Fruit fly (Drosophila melanogaster): Measurements from ENCODE around the gene iPLA2-VIA.

iPLA2-VIA gene

DNA sequence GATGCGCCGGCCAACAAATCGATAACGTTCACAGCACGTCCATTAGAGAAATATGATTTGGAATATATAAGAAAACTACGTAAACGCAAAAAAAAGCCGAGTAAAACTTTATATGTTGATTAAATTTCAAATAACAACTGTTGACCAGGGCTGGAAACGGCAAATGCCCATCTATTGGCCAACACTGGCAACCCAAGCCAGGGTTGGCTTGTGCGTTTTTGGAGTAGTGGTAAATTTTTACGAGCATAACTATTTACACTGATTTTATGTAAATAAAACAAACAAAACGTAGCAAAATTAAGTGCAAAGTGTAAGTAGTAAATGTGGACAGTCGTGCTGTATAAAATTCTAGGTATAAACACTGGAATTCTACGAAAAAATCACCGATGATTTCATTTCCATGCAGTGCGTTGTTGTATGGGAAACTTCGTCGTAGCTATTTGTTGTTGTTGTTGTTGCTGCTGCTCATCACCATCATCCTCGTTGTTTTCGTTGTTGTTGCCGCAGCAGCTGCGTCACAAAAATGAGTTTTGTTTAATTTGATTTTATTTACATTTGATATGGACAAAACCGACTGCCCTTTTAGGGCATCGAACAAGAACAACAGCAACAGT is 35.0 kb upstream of the iPLA2-VIA start, which contains the start of gene nudE (continued):
- peak; percentile 41 for TF ChIP-seq CG8944 (GFP tag; optimal IDR thresholded peaks at IDR 0.05)
- TF ChIP-seq CG15514 (GFP tag; optimal IDR thresholded peaks at IDR 0.05) = no peak
- TF ChIP-seq CG11696 (GFP tag; IDR thresholded peaks at IDR 0.05) = no peak
- TF ChIP-seq peb (GFP tag; IDR thresholded peaks at IDR 0.05) = no peak
- TF ChIP-seq CHES-1-like (GFP tag; optimal IDR thresholded peaks at IDR 0.05) = peak; percentile 32
- TF ChIP-seq chinmo (GFP tag; IDR thresholded peaks at IDR 0.05; ENCODE audit: partially characterized antibody) = no peak
- TF ChIP-seq zfh1 (GFP tag; IDR thresholded peaks at IDR 0.05) = peak; percentile 39; the same call in 1 of the 3 replicates
- no peak for TF ChIP-seq CG31441 (GFP tag; IDR thresholded peaks at IDR 0.05)
- TF ChIP-seq Dll (GFP tag; IDR thresholded peaks at IDR 0.05; ENCODE audit: partially characterized antibody) = 0 out of 4 replicates have a peak, but pooled peaks have one; percentile 25
- peak; percentile 40 for TF ChIP-seq CG30403 (GFP tag; optimal IDR thresholded peaks at IDR 0.05)
- no peak for TF ChIP-seq Poxn (GFP tag; IDR thresholded peaks at IDR 0.05)
- no peak for TF ChIP-seq H2.0 (GFP tag; IDR thresholded peaks at IDR 0.05)
- TF ChIP-seq CG9876 (GFP tag; optimal IDR thresholded peaks at IDR 0.05) = no peak
- TF ChIP-seq chn (GFP tag; optimal IDR thresholded peaks at IDR 0.05) = no peak
- peak; percentile 2 for TF ChIP-seq Deaf1 (tag; optimal IDR thresholded peaks at IDR 0.05)
- no peak for TF ChIP-seq usp (GFP tag; optimal IDR thresholded peaks at IDR 0.05)
- no peak for TF ChIP-seq ac (GFP tag; optimal IDR thresholded peaks at IDR 0.05)
- TF ChIP-seq Opbp (GFP tag; IDR thresholded peaks at IDR 0.05; ENCODE audit: partially characterized antibody) = no peak
- TF ChIP-seq tap (tag; optimal IDR thresholded peaks at IDR 0.05) = no peak
- no peak for TF ChIP-seq eve (GFP tag; optimal IDR thresholded peaks at IDR 0.05)
- no peak for TF ChIP-seq aop (GFP tag; IDR thresholded peaks at IDR 0.05)
- TF ChIP-seq Hand (GFP tag; optimal IDR thresholded peaks at IDR 0.05) = no peak
- TF ChIP-seq slbo (GFP tag; IDR thresholded peaks at IDR 0.05) = peak; percentile 49; the same call in 1 of the 2 replicates
- peak; percentile 17 for TF ChIP-seq Neu2 (GFP tag; optimal IDR thresholded peaks at IDR 0.05; ENCODE audit: borderline replicate concordance)
- TF ChIP-seq nom (GFP tag; optimal IDR thresholded peaks at IDR 0.05) = no peak
- TF ChIP-seq pros (GFP tag; optimal IDR thresholded peaks at IDR 0.05) = no peak
- TF ChIP-seq fd102C (GFP tag; optimal IDR thresholded peaks at IDR 0.05) = no peak
- no peak for TF ChIP-seq Kr (GFP tag; optimal IDR thresholded peaks at IDR 0.05)
- no peak for TF ChIP-seq run (tag; optimal IDR thresholded peaks at IDR 0.05)
- peak; percentile 30 for TF ChIP-seq gro (GFP tag; optimal IDR thresholded peaks at IDR 0.05)
- TF ChIP-seq bbx (GFP tag; IDR thresholded peaks at IDR 0.05; ENCODE audit: partially characterized antibody) = 0 out of 2 replicates have a peak, but pooled peaks have one; percentile 44
- TF ChIP-seq jing (GFP tag; optimal IDR thresholded peaks at IDR 0.05) = no peak
- no peak for TF ChIP-seq kay (GFP tag; optimal IDR thresholded peaks at IDR 0.05)
- no peak for TF ChIP-seq grn (GFP tag; optimal IDR thresholded peaks at IDR 0.05)
- TF ChIP-seq Jarid2 (GFP tag; optimal IDR thresholded peaks at IDR 0.05) = no peak
- no peak for TF ChIP-seq ato (GFP tag; IDR thresholded peaks at IDR 0.05; ENCODE audit: partially characterized antibody)
- TF ChIP-seq schlank (tag; optimal IDR thresholded peaks at IDR 0.05) = no peak
- TF ChIP-seq CG3281 (GFP tag; optimal IDR thresholded peaks at IDR 0.05) = peak; percentile 95
- no peak for TF ChIP-seq GATAe (GFP tag; conservative IDR thresholded peaks at IDR 0.05)
- peak; percentile 19 for TF ChIP-seq CG12155 (GFP tag; optimal IDR thresholded peaks at IDR 0.05)
- peak; percentile 68 for TF ChIP-seq Abd-B (GFP tag; optimal IDR thresholded peaks at IDR 0.05)
- peak; percentile 32 for TF ChIP-seq Dad (GFP tag; optimal IDR thresholded peaks at IDR 0.05)
- TF ChIP-seq Mad (GFP tag; optimal IDR thresholded peaks at IDR 0.05) = no peak
- TF ChIP-seq hbn (GFP tag; IDR thresholded peaks at IDR 0.05; ENCODE audit: partially characterized antibody) = no peak
- TF ChIP-seq Fer2 (tag; optimal IDR thresholded peaks at IDR 0.05) = no peak
- peak; percentile 28 for TF ChIP-seq CG4820 (GFP tag; optimal IDR thresholded peaks at IDR 0.05)
- TF ChIP-seq esg (GFP tag; conservative IDR thresholded peaks at IDR 0.05) = no peak
- TF ChIP-seq ap (GFP tag; IDR thresholded peaks at IDR 0.05) = no peak
- TF ChIP-seq h (optimal IDR thresholded peaks at IDR 0.05) = no peak
- TF ChIP-seq twi (tag; optimal IDR thresholded peaks at IDR 0.05) = no peak
- no peak for TF ChIP-seq sim (GFP tag; IDR thresholded peaks at IDR 0.05)

All from whole organism, embryonic.